Worm (Caenorhabditis elegans) whole organism, L4/young adult: ENCODE data around the gene nmur-2.

ENCODE experiments used
- W03F9.2 ChIP-seq: fragments of 150-350 bp; optimal IDR thresholded peaks from 2 replicates; lab custom pipeline; 2014; ENCODE audit warnings: missing biosample characterization, missing genetic modification characterization
- dao-5 ChIP-seq: sonication (generic microtip); optimal IDR thresholded peaks from 2 replicates; lab custom pipeline; 2016; ENCODE audit warnings: missing genotype, missing genetic modification characterization, moderate library complexity, missing compliant biosample characterization
- him-1 ChIP-seq: sonication (generic microtip); optimal IDR thresholded peaks from 2 replicates; lab custom pipeline; 2016; ENCODE audit warnings: missing genotype, missing genetic modification reagents, missing genetic modification characterization, missing compliant biosample characterization

DNA sequence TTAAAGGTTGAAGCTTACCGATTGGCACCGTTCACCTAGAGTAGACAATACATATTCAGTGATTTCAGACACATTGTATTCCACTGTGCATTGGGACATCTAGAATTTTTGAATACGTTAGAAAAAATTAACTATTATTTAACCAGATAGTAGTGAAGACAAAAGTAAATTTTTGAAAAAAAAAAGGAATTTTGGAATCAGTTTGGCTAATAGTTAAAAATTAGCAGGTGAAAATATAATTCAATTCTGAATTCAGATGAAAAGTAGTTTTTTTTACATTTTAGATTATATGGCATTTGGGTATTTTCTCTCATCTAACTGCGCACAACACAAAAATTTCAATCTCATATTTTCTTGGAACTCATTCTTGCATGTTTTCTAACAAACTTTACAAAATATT is at the start of gene nmur-2:
- TF ChIP-seq him-1 (tag; lab: Kevin White, UChicago) (no peak), W03F9.2 (tag; lab: Kevin White, UChicago) (no peak), dao-5 (tag; lab: Kevin White, UChicago) (no peak)
